Worm (Caenorhabditis elegans): ENCODE results near the gene egl-3.
A peak's percentile ranks its signal among the peaks of the same experiment; 100 is the strongest.

The egl-3 gene

DNA sequence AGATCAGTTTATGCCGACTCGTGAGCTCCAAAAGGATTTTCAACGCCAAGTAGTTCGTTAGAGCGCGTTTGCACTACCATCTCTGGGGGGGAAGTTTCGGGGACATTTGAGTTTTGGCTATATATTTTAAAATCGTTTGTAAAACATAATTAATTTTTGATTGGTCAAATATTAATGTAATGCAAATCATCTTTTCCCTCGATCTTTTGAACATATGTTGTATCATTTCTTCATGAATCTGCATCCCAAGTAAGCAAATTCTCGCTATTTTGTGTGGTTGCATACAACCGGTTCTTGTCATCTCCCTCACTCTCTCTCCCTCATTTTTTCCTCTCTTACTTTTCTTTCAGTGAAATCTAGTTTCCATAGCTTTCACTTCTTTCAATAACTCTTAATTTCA is 4.6 kb upstream of the egl-3 start:
- TF ChIP-seq C17E4.6 (GFP tag; IDR thresholded peaks at IDR 0.05) = no peak
- no peak for TF ChIP-seq tbx-9 (tag; optimal IDR thresholded peaks at IDR 0.05; ENCODE audit: borderline replicate concordance)
- TF ChIP-seq hmg-1.2 (GFP tag; IDR thresholded peaks at IDR 0.05) = peak; percentile 10; the same call in 1 of the 2 replicates
- no peak for TF ChIP-seq cebp-2 (GFP tag; IDR thresholded peaks at IDR 0.05)
- TF ChIP-seq let-607 (tag; optimal IDR thresholded peaks at IDR 0.05) = peak in 1 of 2 experiments; percentile 6
- TF ChIP-seq madf-10 (tag; optimal IDR thresholded peaks at IDR 0.05) = no peak
- TF ChIP-seq zim-3 (tag; optimal IDR thresholded peaks at IDR 0.05) = no peak
- no peak for TF ChIP-seq athp-1 (tag; optimal IDR thresholded peaks at IDR 0.05)
- TF ChIP-seq mcd-1 (GFP tag; IDR thresholded peaks at IDR 0.05) = peak; percentile 91
- TF ChIP-seq nhr-120 (GFP tag; IDR thresholded peaks at IDR 0.05) = no peak
- no peak for TF ChIP-seq tlf-1 (GFP tag; optimal IDR thresholded peaks at IDR 0.05)
- TF ChIP-seq pbrm-1 (GFP tag; IDR thresholded peaks at IDR 0.05) = no peak
- peak; percentile 31 for TF ChIP-seq lin-40 (tag; optimal IDR thresholded peaks at IDR 0.05)
- TF ChIP-seq Y67H2A.10 (GFP tag; conservative IDR thresholded peaks at IDR 0.05) = no peak
- TF ChIP-seq hrde-1 (tag; optimal IDR thresholded peaks at IDR 0.05; ENCODE audit: borderline replicate concordance) = no peak
- TF ChIP-seq F22D6.2 (tag; optimal IDR thresholded peaks at IDR 0.05) = no peak
- TF ChIP-seq Y56A3A.18 (GFP tag; IDR thresholded peaks at IDR 0.05) = no peak
- TF ChIP-seq efl-1 (GFP tag; optimal IDR thresholded peaks at IDR 0.05) = no peak
- TF ChIP-seq ztf-25 (GFP tag; IDR thresholded peaks at IDR 0.05) = no peak
- no peak for TF ChIP-seq ceh-91 (GFP tag; IDR thresholded peaks at IDR 0.05)
- no peak for TF ChIP-seq nfyb-1 (GFP tag; IDR thresholded peaks at IDR 0.05)
- TF ChIP-seq snpc-4 (GFP tag; optimal IDR thresholded peaks at IDR 0.05) = no peak
- peak in 2 of 4 experiments; percentile 14 to 23 for TF ChIP-seq snpc-4 (tag; optimal IDR thresholded peaks at IDR 0.05)
- no peak for TF ChIP-seq ztf-6 (GFP tag; IDR thresholded peaks at IDR 0.05)
- no peak for TF ChIP-seq unc-130 (GFP tag; optimal IDR thresholded peaks at IDR 0.05)
- TF ChIP-seq him-1 (tag; optimal IDR thresholded peaks at IDR 0.05) = no peak
- TF ChIP-seq F33H1.4 (GFP tag; IDR thresholded peaks at IDR 0.05) = no peak
- no peak for TF ChIP-seq cebp-1 (GFP tag; IDR thresholded peaks at IDR 0.05)
- peak; percentile 32 for TF ChIP-seq cebp-1 (tag; optimal IDR thresholded peaks at IDR 0.05)
- TF ChIP-seq ztf-18 (tag; optimal IDR thresholded peaks at IDR 0.05) = peak; percentile 30
- no peak for TF ChIP-seq ztf-26 (tag; optimal IDR thresholded peaks at IDR 0.05)
- TF ChIP-seq sdz-38 (tag; optimal IDR thresholded peaks at IDR 0.05) = no peak
- no peak for TF ChIP-seq dpl-1 (GFP tag; optimal IDR thresholded peaks at IDR 0.05)
- no peak for TF ChIP-seq K11D2.4 (GFP tag; IDR thresholded peaks at IDR 0.05)
- TF ChIP-seq rcor-1 (GFP tag; IDR thresholded peaks at IDR 0.05) = no peak
- TF ChIP-seq F49E8.2 (tag; optimal IDR thresholded peaks at IDR 0.05; ENCODE audit: insufficient read depth) = no peak
- TF ChIP-seq T26A5.8 (tag; optimal IDR thresholded peaks at IDR 0.05) = no peak
- no peak for TF ChIP-seq madf-3 (GFP tag; IDR thresholded peaks at IDR 0.05)
- no peak for TF ChIP-seq lin-26 (GFP tag; IDR thresholded peaks at IDR 0.05)
- no peak for TF ChIP-seq aptf-2 (GFP tag; conservative IDR thresholded peaks at IDR 0.05)
- TF ChIP-seq lin-54 (GFP tag; optimal IDR thresholded peaks at IDR 0.05) = no peak
- TF ChIP-seq ztf-28 (GFP tag; IDR thresholded peaks at IDR 0.05) = no peak
- TF ChIP-seq B0035.1 (tag; optimal IDR thresholded peaks at IDR 0.05) = no peak
- no peak for TF ChIP-seq nhr-90 (tag; optimal IDR thresholded peaks at IDR 0.05)
- TF ChIP-seq egl-18 (GFP tag; IDR thresholded peaks at IDR 0.05) = no peak
- TF ChIP-seq ceh-40 (GFP tag; IDR thresholded peaks at IDR 0.05) = no peak
- TF ChIP-seq F39B2.1 (GFP tag; IDR thresholded peaks at IDR 0.05) = no peak
- no peak for TF ChIP-seq madf-8 (GFP tag; conservative IDR thresholded peaks at IDR 0.05)
- TF ChIP-seq F57C9.4 (tag; optimal IDR thresholded peaks at IDR 0.05) = no peak
- TF ChIP-seq ceh-27 (GFP tag; optimal IDR thresholded peaks at IDR 0.05) = peak; percentile 56
